Worm (Caenorhabditis elegans) whole organism, mixed stage, embryonic: Measurements from ENCODE around the gene cat-1.

ENCODE experiments used
- mab-5 ChIP-seq: fragments of 150-350 bp; optimal IDR thresholded peaks from 2 replicates; lab custom pipeline; 2014; ENCODE audit warnings: missing biosample characterization, missing genetic modification characterization
- nhr-237 ChIP-seq: fragments of 150-350 bp; optimal IDR thresholded peaks from 2 replicates; lab custom pipeline; 2014; ENCODE audit warnings: missing biosample characterization, missing genetic modification characterization
- pha-4 ChIP-seq: fragments of 150-350 bp; optimal IDR thresholded peaks from 2 replicates; lab custom pipeline; 2018; ENCODE audit warnings: missing biosample characterization, missing genetic modification reagents, missing genetic modification characterization
- unc-39 ChIP-seq: fragments of 150-350 bp; optimal IDR thresholded peaks from 2 replicates; lab custom pipeline; 2014; ENCODE audit warnings: missing biosample characterization, missing genetic modification characterization

DNA sequence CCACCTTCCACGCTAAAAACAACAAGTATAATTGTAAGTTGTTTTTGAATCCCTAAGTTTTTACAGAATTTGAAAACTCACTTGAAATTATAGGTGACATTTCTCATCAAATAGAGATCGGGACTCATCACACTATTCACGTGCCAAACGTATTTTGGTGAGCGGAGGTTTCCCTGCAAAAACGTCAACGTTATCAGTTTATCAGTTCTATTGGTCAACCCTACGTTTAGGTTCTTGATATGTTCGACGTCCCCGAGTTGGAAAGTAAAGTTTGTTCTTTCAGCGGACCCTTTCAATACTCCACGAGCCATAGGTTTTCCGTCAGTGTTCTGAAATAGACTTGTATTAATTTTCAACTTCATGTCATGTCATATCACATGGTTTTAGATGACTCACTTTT is 15.1 kb downstream of the cat-1 start:
- TF ChIP-seq nhr-237 (tag; lab: Kevin White, UChicago) = no peak
- no peak for TF ChIP-seq unc-39 (tag; lab: Kevin White, UChicago)
- TF ChIP-seq pha-4 (tag; lab: Kevin White, UChicago) = no peak
- TF ChIP-seq mab-5 = no peak
